Fruit fly (Drosophila melanogaster) whole organism, pupa: ENCODE results near the gene Gs2.
A peak's percentile ranks its signal among the peaks of the same experiment; 100 is the strongest.

Experiments
- CG10348 ChIP-seq: fragments of 200-800 bp; sonication (Bioruptor generic); IDR thresholded peaks from 2 replicates; pipeline ENCODE4 v1.3.6; 2022; ENCODE audit warnings: missing biosample characterization, missing genetic modification characterization
- CG12605 ChIP-seq: fragments of 200-800 bp; sonication (Bioruptor generic); IDR thresholded peaks from 2 replicates; pipeline ENCODE4 v1.3.6; 2022; ENCODE audit warnings: missing biosample characterization, missing genetic modification characterization
- CG13204 ChIP-seq: fragments of 200-800 bp; sonication (Bioruptor generic); optimal IDR thresholded peaks from 2 replicates; lab custom pipeline; 2018; ENCODE audit warnings: missing biosample characterization, mild to moderate bottlenecking, missing genetic modification characterization, moderate library complexity
- CG14655 ChIP-seq: fragments of 200-800 bp; sonication (Bioruptor generic); optimal IDR thresholded peaks from 3 replicates; lab custom pipeline; 2017; ENCODE audit warnings: mild to moderate bottlenecking, missing biosample characterization, missing genetic modification reagents, missing genetic modification characterization
- CG15710 ChIP-seq: fragments of 200-800 bp; sonication (Bioruptor generic); optimal IDR thresholded peaks from 2 replicates; lab custom pipeline; 2018; ENCODE audit warnings: missing biosample characterization, mild to moderate bottlenecking, missing genetic modification characterization, moderate library complexity
- CG17806 ChIP-seq: fragments of 200-800 bp; sonication (Bioruptor generic); optimal IDR thresholded peaks from 2 replicates; lab custom pipeline; 2018; ENCODE audit warnings: missing biosample characterization, mild to moderate bottlenecking, missing genetic modification characterization, moderate library complexity
- CG32121 ChIP-seq: fragments of 200-800 bp; sonication (Bioruptor generic); IDR thresholded peaks from 2 replicates; pipeline ENCODE4 v1.3.6; 2022; ENCODE audit warnings: missing biosample characterization, missing genetic modification characterization
- CG34367 ChIP-seq: fragments of 200-800 bp; sonication (Bioruptor generic); optimal IDR thresholded peaks from 2 replicates; lab custom pipeline; 2018; ENCODE audit warnings: missing biosample characterization, mild to moderate bottlenecking, missing genetic modification characterization
- CG4496 ChIP-seq: fragments of 200-800 bp; sonication (Bioruptor generic); IDR thresholded peaks from 3 replicates; pipeline ENCODE4 v1.3.6; 2022; ENCODE audit warnings: missing biosample characterization, missing genetic modification characterization
- CG8159 ChIP-seq: fragments of 200-800 bp; sonication (Bioruptor generic); optimal IDR thresholded peaks from 3 replicates; lab custom pipeline; 2018; ENCODE audit warnings: missing biosample characterization, mild to moderate bottlenecking, missing genetic modification characterization, moderate library complexity
- CG8301 ChIP-seq: fragments of 200-800 bp; sonication (Bioruptor generic); optimal IDR thresholded peaks from 2 replicates; lab custom pipeline; 2018; ENCODE audit warnings: missing biosample characterization, mild to moderate bottlenecking, missing genetic modification characterization
- CG9948 ChIP-seq: fragments of 200-800 bp; sonication (Bioruptor generic); optimal IDR thresholded peaks from 2 replicates; lab custom pipeline; 2018; ENCODE audit warnings: missing biosample characterization, mild to moderate bottlenecking, missing genetic modification characterization, moderate library complexity
- D1 ChIP-seq: fragments of 200-800 bp; sonication (Bioruptor generic); optimal IDR thresholded peaks from 2 replicates; lab custom pipeline; 2018; ENCODE audit warnings: missing biosample characterization, mild to moderate bottlenecking, missing genetic modification characterization, moderate library complexity
- EcR ChIP-seq: fragments of 200-800 bp; sonication (Bioruptor generic); optimal IDR thresholded peaks from 3 replicates; lab custom pipeline; 2019; ENCODE audit warnings: missing biosample characterization, missing genetic modification characterization, mild to moderate bottlenecking, moderate library complexity, missing genetic modification reagents
- Ets98B ChIP-seq: fragments of 200-800 bp; sonication (Bioruptor generic); IDR thresholded peaks from 2 replicates; pipeline ENCODE4 v1.3.6; 2022; ENCODE audit warnings: missing biosample characterization, missing genetic modification characterization
- Pif1A ChIP-seq: fragments of 200-800 bp; sonication (Bioruptor generic); optimal IDR thresholded peaks from 3 replicates; lab custom pipeline; 2016; ENCODE audit warnings: missing biosample characterization, missing genetic modification characterization
- Pif1B ChIP-seq: fragments of 200-800 bp; sonication (Bioruptor generic); optimal IDR thresholded peaks from 3 replicates; lab custom pipeline; 2016; ENCODE audit warnings: missing biosample characterization, missing genetic modification characterization
- Snoo ChIP-seq: fragments of 200-800 bp; sonication (Bioruptor generic); optimal IDR thresholded peaks from 3 replicates; lab custom pipeline; 2017; ENCODE audit warnings: missing biosample characterization, mild to moderate bottlenecking, missing genetic modification characterization, inconsistent platforms
- fd96Ca ChIP-seq: fragments of 200-800 bp; sonication (Bioruptor generic); IDR thresholded peaks from 3 replicates; pipeline ENCODE4 v1.3.6; 2022; ENCODE audit warnings: missing biosample characterization, missing genetic modification characterization
- gl ChIP-seq: fragments of 200-800 bp; sonication (Bioruptor generic); optimal IDR thresholded peaks from 2 replicates; lab custom pipeline; 2018; ENCODE audit warnings: missing biosample characterization, mild to moderate bottlenecking, missing genetic modification characterization
- rn ChIP-seq: fragments of 200-800 bp; sonication (Bioruptor generic); IDR thresholded peaks from 2 replicates; pipeline ENCODE4 v1.3.6; 2022; ENCODE audit warnings: missing biosample characterization, missing genetic modification characterization

Gs2 gene

DNA sequence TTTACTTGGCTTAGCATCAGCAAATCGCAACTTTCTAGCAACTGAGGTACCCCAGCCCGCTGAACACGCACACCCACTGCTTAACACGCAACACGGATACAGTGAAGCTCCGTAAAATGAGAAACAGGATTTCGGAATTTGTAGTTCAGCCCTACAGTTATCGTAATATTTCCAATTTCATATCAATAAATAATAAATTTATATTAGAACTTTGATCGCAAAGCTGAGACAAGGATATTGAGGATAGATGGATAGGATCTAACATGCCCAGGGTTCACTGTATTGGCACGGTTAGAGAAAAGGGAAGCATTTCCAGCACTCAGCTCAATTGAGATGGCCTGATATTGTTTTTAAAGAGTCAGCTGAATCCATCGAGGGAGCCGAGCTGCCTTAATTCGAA lies 3.4 kb upstream of the Gs2 start:
- TF ChIP-seq CG4496 (GFP tag; lab: Robert Waterston, UW) = 0 out of 3 replicates have a peak, but pooled peaks have one; percentile 20
- TF ChIP-seq fd96Ca = peak; percentile 29; the same call in 1 of the 3 replicates
- no peak for TF ChIP-seq CG8159
- peak; percentile 39 for TF ChIP-seq CG14655
- TF ChIP-seq Ets98B = 0 out of 2 replicates have a peak, but pooled peaks have one; percentile 10
- TF ChIP-seq Snoo (tag; lab: Kevin White, UChicago) = no peak

DNA sequence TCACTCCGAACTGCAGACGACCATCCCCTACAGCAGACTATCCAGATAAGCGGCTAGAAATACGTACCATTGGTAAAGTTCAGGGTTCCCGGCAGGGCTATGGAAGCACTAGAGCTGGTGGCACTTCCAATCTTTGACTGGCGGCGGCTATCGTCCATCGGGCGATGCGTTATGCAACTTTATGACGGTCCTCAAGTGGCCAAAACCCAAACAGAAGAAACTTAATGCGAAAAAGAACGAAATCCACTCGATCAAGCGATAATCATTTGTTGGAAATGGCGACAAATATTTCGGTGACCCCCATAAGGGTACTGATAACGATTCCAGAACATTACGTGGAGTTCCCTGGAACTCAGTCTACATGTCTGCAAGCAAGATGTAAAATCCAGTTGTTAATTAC lies 2.7 kb upstream of the Gs2 start:
- TF ChIP-seq gl (no peak), CG14655 (no peak), CG8301 (tag; lab: Kevin White, UChicago) (no peak), D1 (tag; lab: Kevin White, UChicago) (no peak), CG8159 (no peak), CG17806 (no peak), Pif1A (GFP tag; lab: Kevin White, UChicago) (no peak), Snoo (tag; lab: Kevin White, UChicago) (no peak), CG4496 (GFP tag; lab: Robert Waterston, UW) (no peak), CG10348 (no peak), CG32121 (no peak), rn (no peak), Ets98B (no peak)

DNA sequence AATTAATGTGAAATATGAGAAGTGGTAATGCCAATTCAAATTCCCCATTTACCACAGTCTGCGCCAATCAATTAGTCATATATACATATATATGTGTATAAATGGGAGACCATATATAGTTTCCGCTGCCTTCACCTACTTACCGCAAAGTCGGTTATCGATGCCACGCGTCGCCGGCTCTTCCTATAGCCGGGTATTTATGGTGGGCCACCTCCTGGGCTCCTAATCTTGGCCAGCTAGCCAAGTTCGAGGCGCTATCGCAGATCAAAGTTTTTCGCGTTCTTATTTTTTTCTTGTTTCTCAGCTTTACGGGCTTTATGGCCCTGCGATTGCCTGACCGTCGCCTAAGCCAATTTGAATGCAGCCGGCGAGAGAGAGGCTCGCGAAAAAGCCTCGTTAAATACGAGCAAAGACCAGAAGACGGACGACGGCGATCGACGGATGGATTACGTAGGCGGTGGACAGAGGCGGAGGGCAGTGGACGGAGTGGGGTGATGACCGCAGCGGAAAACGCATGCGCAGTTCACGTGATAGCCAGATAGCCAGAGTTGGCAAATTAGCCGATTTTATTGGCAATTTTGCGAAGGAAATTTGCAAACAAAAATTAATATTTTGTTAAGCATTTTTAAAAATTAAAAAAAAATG lies 1.8 kb upstream of the Gs2 start:
- TF ChIP-seq Ets98B (no peak), Snoo (tag; lab: Kevin White, UChicago) (no peak), CG8301 (tag; lab: Kevin White, UChicago) (no peak), D1 (tag; lab: Kevin White, UChicago) (no peak), fd96Ca (no peak), Pif1B (GFP tag; lab: Kevin White, UChicago) (no peak), CG9948 (tag; lab: Kevin White, UChicago) (no peak), CG14655 (no peak), CG32121 (no peak), CG34367 (tag; lab: Kevin White, UChicago) (no peak), Pif1A (GFP tag; lab: Kevin White, UChicago) (no peak), rn (no peak), gl (no peak), CG17806 (no peak), CG15710 (tag; lab: Kevin White, UChicago) (no peak), CG10348 (no peak), CG4496 (GFP tag; lab: Robert Waterston, UW) (no peak)

DNA sequence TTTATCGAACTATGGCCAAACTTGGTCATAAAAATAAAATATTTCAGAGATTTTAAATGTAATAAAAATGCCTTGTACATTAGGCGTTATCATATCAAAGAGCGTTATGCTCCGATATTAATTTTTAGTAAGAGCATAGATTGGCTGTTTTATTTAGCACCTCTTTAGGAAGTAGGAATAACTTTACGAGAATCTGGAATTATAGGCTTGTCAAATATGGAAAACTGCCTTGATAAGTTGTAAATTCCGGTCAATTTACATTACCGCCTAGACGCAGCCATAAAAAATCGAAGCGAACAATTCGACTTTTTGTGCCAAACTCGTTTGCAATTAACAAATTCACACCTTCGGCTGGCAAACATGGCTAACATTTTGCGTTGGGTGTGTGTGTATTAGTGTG lies 561 bp upstream of the Gs2 start:
- TF ChIP-seq Snoo (tag; lab: Kevin White, UChicago) = peak; percentile 1
- TF ChIP-seq CG15710 (tag; lab: Kevin White, UChicago) = no peak
- no peak for TF ChIP-seq CG14655

DNA sequence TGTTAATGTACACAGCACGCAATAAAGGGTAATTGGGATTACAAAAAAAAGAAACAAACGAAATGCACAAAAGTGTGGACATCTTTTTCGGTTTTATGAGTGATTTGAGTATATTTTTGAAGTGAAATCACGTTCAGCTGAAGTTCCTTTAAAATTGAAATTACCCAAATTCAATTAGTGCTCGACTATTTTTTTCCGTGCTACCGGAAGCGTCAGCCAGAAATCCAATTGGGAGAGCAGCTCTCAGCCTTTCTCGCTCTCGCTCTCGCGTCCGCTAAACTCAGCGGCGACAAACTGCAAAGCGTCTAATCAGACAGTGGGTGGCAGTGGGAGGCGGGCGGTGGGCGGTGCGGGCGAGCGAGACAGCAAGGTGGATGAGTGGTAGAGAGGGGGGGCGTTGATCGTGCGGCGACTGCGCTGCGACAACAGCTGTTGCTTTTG lies 665 bp downstream of the Gs2 start:
- TF ChIP-seq CG4496 (GFP tag; lab: Robert Waterston, UW) (peak; percentile 85), CG15710 (tag; lab: Kevin White, UChicago) (no peak), CG8301 (tag; lab: Kevin White, UChicago) (peak; percentile 60), CG8159 (peak; percentile 46), Pif1A (GFP tag; lab: Kevin White, UChicago) (peak; percentile 71), CG17806 (peak; percentile 3), CG13204 (no peak), CG14655 (peak; percentile 51), fd96Ca (peak; percentile 92), CG32121 (peak; percentile 94), Snoo (tag; lab: Kevin White, UChicago) (peak; percentile 84), rn (0 out of 2 replicates have a peak, but pooled peaks have one; percentile 9), Ets98B (peak; percentile 93), CG12605 (GFP tag; lab: Robert Waterston, UW) (0 out of 2 replicates have a peak, but pooled peaks have one; percentile 55), CG9948 (tag; lab: Kevin White, UChicago) (no peak)

dm6 chrX:11424512-11424911 lies 1.9 kb downstream of the Gs2 start:
- TF ChIP-seq CG10348 (no peak), CG8301 (tag; lab: Kevin White, UChicago) (no peak), Pif1A (GFP tag; lab: Kevin White, UChicago) (no peak), Ets98B (no peak), CG9948 (tag; lab: Kevin White, UChicago) (no peak), CG15710 (tag; lab: Kevin White, UChicago) (no peak), CG17806 (no peak), CG4496 (GFP tag; lab: Robert Waterston, UW) (no peak), CG32121 (no peak), D1 (tag; lab: Kevin White, UChicago) (no peak), CG12605 (GFP tag; lab: Robert Waterston, UW) (no peak)

DNA sequence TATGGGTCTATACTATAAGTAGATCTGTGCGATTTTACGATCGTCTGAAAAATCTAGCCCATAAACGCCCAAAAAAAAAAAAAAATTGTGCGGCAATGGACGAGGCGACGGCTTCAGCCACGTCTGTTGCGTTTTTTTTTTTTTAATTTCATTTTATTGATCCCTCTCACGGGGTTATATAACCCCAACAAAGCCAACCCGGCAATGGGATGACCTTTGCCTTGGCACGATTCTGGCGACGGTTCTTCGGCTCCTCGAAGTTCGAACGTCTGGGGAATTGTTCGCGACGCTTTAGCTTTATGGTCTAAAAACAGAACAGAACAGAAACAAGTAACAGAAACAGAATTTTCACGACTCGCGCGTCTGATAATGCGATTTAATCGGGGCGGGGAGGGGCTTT lies 2.8 kb downstream of the Gs2 start:
- TF ChIP-seq Ets98B (no peak), CG12605 (GFP tag; lab: Robert Waterston, UW) (no peak), CG34367 (tag; lab: Kevin White, UChicago) (no peak), EcR (GFP tag; lab: Kevin White, UChicago) (no peak)
- TF ChIP-seq, all 21 proteins: peak for 0
